Fruit fly (Drosophila melanogaster): ENCODE results near the gene p.

p gene

dm6 chr3R:8654058-8654457 is 16.4 kb downstream of the p start:
- TF ChIP-seq CG8478 (optimal IDR thresholded peaks at IDR 0.05) (no peak), pan (optimal IDR thresholded peaks at IDR 0.05) (no peak), Dll (optimal IDR thresholded peaks at IDR 0.05) (no peak), psq (optimal IDR thresholded peaks at IDR 0.05) (no peak), EcR (GFP tag; optimal IDR thresholded peaks at IDR 0.05) (no peak), usp (GFP tag; optimal IDR thresholded peaks at IDR 0.05) (no peak)

dm6 chr3R:8652731-8653130 is 17.8 kb downstream of the p start, which contains the start of the genes Sys1 and Dhod:
Gene Sys1, plus strand, starts transcription at chr3R:8652821.
Gene Dhod, minus strand, starts transcription at chr3R:8652916.
- no peak for TF ChIP-seq EcR (GFP tag; optimal IDR thresholded peaks at IDR 0.05)
- no peak for TF ChIP-seq pan (optimal IDR thresholded peaks at IDR 0.05)
- no peak for TF ChIP-seq usp (GFP tag; optimal IDR thresholded peaks at IDR 0.05)
- TF ChIP-seq Dll (optimal IDR thresholded peaks at IDR 0.05), result no peak
- TF ChIP-seq CG8478 (optimal IDR thresholded peaks at IDR 0.05), result no peak
- no peak for TF ChIP-seq psq (optimal IDR thresholded peaks at IDR 0.05)

- TF ChIP-seq usp (GFP tag; optimal IDR thresholded peaks at IDR 0.05), result no peak
- no peak for TF ChIP-seq psq (optimal IDR thresholded peaks at IDR 0.05)
These were observed 19.7 kb downstream of the p start, which contains the start of the genes Mkk4 and SLIRP2 for dm6 chr3R:8650741-8651140. Gene Mkk4, minus strand, starts transcription at chr3R:8650796. Gene SLIRP2, plus strand, starts transcription at chr3R:8651084.

dm6 chr3R:8645580-8646220 is 24.8 kb downstream of the p start, which contains the start of gene Cyp313b1:
Gene Cyp313b1, minus strand, starts transcription at chr3R:8645650.
- TF ChIP-seq EcR (GFP tag; optimal IDR thresholded peaks at IDR 0.05) (no peak), usp (GFP tag; optimal IDR thresholded peaks at IDR 0.05) (no peak), CG8478 (optimal IDR thresholded peaks at IDR 0.05) (no peak), psq (optimal IDR thresholded peaks at IDR 0.05) (no peak), Dll (optimal IDR thresholded peaks at IDR 0.05) (no peak), pan (optimal IDR thresholded peaks at IDR 0.05) (no peak)

dm6 chr3R:8642376-8642966 is 28.0 kb downstream of the p start:
- TF ChIP-seq psq (optimal IDR thresholded peaks at IDR 0.05), result no peak
- TF ChIP-seq usp (GFP tag; optimal IDR thresholded peaks at IDR 0.05), result no peak
- no peak for TF ChIP-seq EcR (GFP tag; optimal IDR thresholded peaks at IDR 0.05)
- TF ChIP-seq Dll (optimal IDR thresholded peaks at IDR 0.05), result no peak
- TF ChIP-seq CG8478 (optimal IDR thresholded peaks at IDR 0.05), result no peak
- TF ChIP-seq pan (optimal IDR thresholded peaks at IDR 0.05), result no peak

- TF ChIP-seq pan (optimal IDR thresholded peaks at IDR 0.05), result no peak
- TF ChIP-seq EcR (GFP tag; optimal IDR thresholded peaks at IDR 0.05), result no peak
- TF ChIP-seq psq (optimal IDR thresholded peaks at IDR 0.05), result no peak
- TF ChIP-seq usp (GFP tag; optimal IDR thresholded peaks at IDR 0.05), result no peak
- TF ChIP-seq Dll (optimal IDR thresholded peaks at IDR 0.05), result no peak
- no peak for TF ChIP-seq CG8478 (optimal IDR thresholded peaks at IDR 0.05)
These were observed 31.9 kb downstream of the p start for dm6 chr3R:8638629-8639028.

dm6 chr3R:8635778-8636177 is 34.7 kb downstream of the p start, which contains the start of gene Or85e:
Gene Or85e, minus strand, starts transcription at chr3R:8635878.
- TF ChIP-seq Dll (optimal IDR thresholded peaks at IDR 0.05), result no peak
- TF ChIP-seq CG8478 (optimal IDR thresholded peaks at IDR 0.05), result no peak
- TF ChIP-seq EcR (GFP tag; optimal IDR thresholded peaks at IDR 0.05), result no peak
- no peak for TF ChIP-seq pan (optimal IDR thresholded peaks at IDR 0.05)
- no peak for TF ChIP-seq psq (optimal IDR thresholded peaks at IDR 0.05)

dm6 chr3R:8620737-8621136 is 49.7 kb downstream of the p start:
- no peak for TF ChIP-seq CG8478 (optimal IDR thresholded peaks at IDR 0.05)
- TF ChIP-seq Dll (optimal IDR thresholded peaks at IDR 0.05), result no peak
- TF ChIP-seq pan (optimal IDR thresholded peaks at IDR 0.05), result no peak
- no peak for TF ChIP-seq psq (optimal IDR thresholded peaks at IDR 0.05)

dm6 chr3R:8619089-8619488 is 51.4 kb downstream of the p start:
- no peak for TF ChIP-seq Dll (optimal IDR thresholded peaks at IDR 0.05)
- TF ChIP-seq CG8478 (optimal IDR thresholded peaks at IDR 0.05), result no peak
- no peak for TF ChIP-seq psq (optimal IDR thresholded peaks at IDR 0.05)
- TF ChIP-seq usp (GFP tag; optimal IDR thresholded peaks at IDR 0.05), result no peak
- TF ChIP-seq pan (optimal IDR thresholded peaks at IDR 0.05), result no peak
- TF ChIP-seq EcR (GFP tag; optimal IDR thresholded peaks at IDR 0.05), result no peak

dm6 chr3R:8616149-8616548 is 54.3 kb downstream of the p start:
- TF ChIP-seq Dll (optimal IDR thresholded peaks at IDR 0.05) (no peak), EcR (GFP tag; optimal IDR thresholded peaks at IDR 0.05) (no peak), pan (optimal IDR thresholded peaks at IDR 0.05) (no peak)
